Fruit fly (Drosophila melanogaster) whole organism, pupa: ENCODE data around the gene CG5191.

Experiments
- CG10348 ChIP-seq: fragments of 200-800 bp; sonication (Bioruptor generic); IDR thresholded peaks from 2 replicates; pipeline ENCODE4 v1.3.6; 2022; ENCODE audit warnings: missing biosample characterization, missing genetic modification characterization
- CG14655 ChIP-seq: fragments of 200-800 bp; sonication (Bioruptor generic); optimal IDR thresholded peaks from 3 replicates; lab custom pipeline; 2017; ENCODE audit warnings: mild to moderate bottlenecking, missing biosample characterization, missing genetic modification reagents, missing genetic modification characterization
- CG4496 ChIP-seq: fragments of 200-800 bp; sonication (Bioruptor generic); IDR thresholded peaks from 3 replicates; pipeline ENCODE4 v1.3.6; 2022; ENCODE audit warnings: missing biosample characterization, missing genetic modification characterization
- CG8159 ChIP-seq: fragments of 200-800 bp; sonication (Bioruptor generic); optimal IDR thresholded peaks from 3 replicates; lab custom pipeline; 2018; ENCODE audit warnings: missing biosample characterization, mild to moderate bottlenecking, missing genetic modification characterization, moderate library complexity
- CG9948 ChIP-seq: fragments of 200-800 bp; sonication (Bioruptor generic); optimal IDR thresholded peaks from 2 replicates; lab custom pipeline; 2018; ENCODE audit warnings: missing biosample characterization, mild to moderate bottlenecking, missing genetic modification characterization, moderate library complexity
- D1 ChIP-seq: fragments of 200-800 bp; sonication (Bioruptor generic); optimal IDR thresholded peaks from 2 replicates; lab custom pipeline; 2018; ENCODE audit warnings: missing biosample characterization, mild to moderate bottlenecking, missing genetic modification characterization, moderate library complexity
- Pif1A ChIP-seq: fragments of 200-800 bp; sonication (Bioruptor generic); optimal IDR thresholded peaks from 3 replicates; lab custom pipeline; 2016; ENCODE audit warnings: missing biosample characterization, missing genetic modification characterization
- Pif1B ChIP-seq: fragments of 200-800 bp; sonication (Bioruptor generic); optimal IDR thresholded peaks from 3 replicates; lab custom pipeline; 2016; ENCODE audit warnings: missing biosample characterization, missing genetic modification characterization
- gl ChIP-seq: fragments of 200-800 bp; sonication (Bioruptor generic); optimal IDR thresholded peaks from 2 replicates; lab custom pipeline; 2018; ENCODE audit warnings: missing biosample characterization, mild to moderate bottlenecking, missing genetic modification characterization
- rn ChIP-seq: fragments of 200-800 bp; sonication (Bioruptor generic); IDR thresholded peaks from 2 replicates; pipeline ENCODE4 v1.3.6; 2022; ENCODE audit warnings: missing biosample characterization, missing genetic modification characterization

The CG5191 gene

dm6 chr3R:20618947-20619346, 58.3 kb downstream of the CG5191 start:
- no peak for TF ChIP-seq Pif1B (GFP tag; lab: Kevin White, UChicago)
- no peak for TF ChIP-seq CG9948 (tag; lab: Kevin White, UChicago)
- no peak for TF ChIP-seq D1
- no peak for TF ChIP-seq CG8159 (tag; lab: Kevin White, UChicago)
- no peak for TF ChIP-seq CG10348 (GFP tag; lab: Robert Waterston, UW)
- no peak for TF ChIP-seq CG14655 (GFP tag; lab: Kevin White, UChicago)
- no peak for TF ChIP-seq CG4496 (GFP tag; lab: Robert Waterston, UW)

dm6 chr3R:20621805-20622286, 61.2 kb downstream of the CG5191 start, which contains the start of gene H:
H (plus strand) TSS chr3R:20621938.
- no peak for TF ChIP-seq rn (GFP tag; lab: Robert Waterston, UW)
- TF ChIP-seq gl (tag; lab: Kevin White, UChicago) = no peak
- TF ChIP-seq Pif1A (GFP tag; lab: Kevin White, UChicago) = no peak
